Fruit fly (Drosophila melanogaster) whole organism, embryonic: Measurements from ENCODE around the gene Tip60.

Experiments used
- ATbp ChIP-seq: fragments of 200-800 bp; sonication (Bioruptor generic); optimal IDR thresholded peaks from 2 replicates; lab custom pipeline; 2017; ENCODE audit warnings: missing biosample characterization, mild to moderate bottlenecking, missing genetic modification characterization, missing genetic modification reagents
- C15 ChIP-seq: fragments of 200-800 bp; sonication (Bioruptor generic); IDR thresholded peaks from 3 replicates; pipeline ENCODE4 v1.3.6; 2022; ENCODE audit warnings: missing biosample characterization, missing genetic modification characterization
- CG10543 ChIP-seq: fragments of 200-800 bp; sonication (Bioruptor generic); optimal IDR thresholded peaks from 3 replicates; lab custom pipeline; 2017; ENCODE audit warnings: missing biosample characterization, mild to moderate bottlenecking, missing genetic modification characterization, moderate library complexity
- CG11696 ChIP-seq: fragments of 200-800 bp; sonication (Bioruptor generic); IDR thresholded peaks from 2 replicates; pipeline ENCODE4 v1.3.6; 2022; ENCODE audit warnings: missing biosample characterization, missing genetic modification characterization
- CG14050 ChIP-seq: fragments of 200-800 bp; sonication (Bioruptor generic); IDR thresholded peaks from 3 replicates; pipeline ENCODE4 v1.3.6; 2022; ENCODE audit warnings: missing biosample characterization, missing genetic modification characterization
- CG14441 ChIP-seq: fragments of 200-800 bp; sonication (Bioruptor generic); IDR thresholded peaks from 2 replicates; pipeline ENCODE4 v1.3.6; 2022; ENCODE audit warnings: missing biosample characterization, missing genetic modification characterization
- CG14667 ChIP-seq: fragments of 200-800 bp; sonication (Bioruptor generic); IDR thresholded peaks from 2 replicates; pipeline ENCODE4 v1.3.6; 2022; ENCODE audit warnings: missing biosample characterization, missing genetic modification characterization
- CG14965 ChIP-seq: fragments of 200-800 bp; sonication (Bioruptor generic); optimal IDR thresholded peaks from 2 replicates; lab custom pipeline; 2016; ENCODE audit warnings: missing biosample characterization, missing genetic modification characterization, borderline replicate concordance
- CG15073 ChIP-seq: fragments of 200-800 bp; sonication (Bioruptor generic); optimal IDR thresholded peaks from 2 replicates; lab custom pipeline; 2016; ENCODE audit warnings: missing biosample characterization, missing genetic modification characterization
- CG1602 ChIP-seq: fragments of 200-800 bp; sonication (Bioruptor generic); optimal IDR thresholded peaks from 3 replicates; lab custom pipeline; 2016; ENCODE audit warnings: missing biosample characterization, missing genetic modification characterization
- CG16815 ChIP-seq: fragments of 200-800 bp; sonication (Bioruptor generic); optimal IDR thresholded peaks from 3 replicates; lab custom pipeline; 2017; ENCODE audit warnings: missing biosample characterization, mild to moderate bottlenecking, missing genetic modification characterization
- CG17361 ChIP-seq: fragments of 200-800 bp; sonication (Bioruptor generic); IDR thresholded peaks from 3 replicates; pipeline ENCODE4 v1.3.6; 2022; ENCODE audit warnings: missing biosample characterization, missing genetic modification characterization
- CG17802 ChIP-seq: fragments of 200-800 bp; sonication (Bioruptor generic); optimal IDR thresholded peaks from 2 replicates; lab custom pipeline; 2018; ENCODE audit warnings: missing biosample characterization, mild to moderate bottlenecking, missing genetic modification characterization, moderate library complexity
- CG17912 ChIP-seq: fragments of 200-800 bp; sonication (Bioruptor generic); optimal IDR thresholded peaks from 2 replicates; lab custom pipeline; 2018; ENCODE audit warnings: missing biosample characterization, mild to moderate bottlenecking, missing genetic modification characterization
- CG18764 ChIP-seq: fragments of 200-800 bp; sonication (Bioruptor generic); optimal IDR thresholded peaks from 3 replicates; lab custom pipeline; 2016; ENCODE audit warnings: missing biosample characterization, missing genetic modification characterization
- CG2120 ChIP-seq: fragments of 200-800 bp; sonication (Bioruptor generic); optimal IDR thresholded peaks from 3 replicates; lab custom pipeline; 2016; ENCODE audit warnings: missing biosample characterization, missing genetic modification characterization
- CG2129 ChIP-seq: fragments of 200-800 bp; sonication (Bioruptor generic); IDR thresholded peaks from 2 replicates; pipeline ENCODE4 v1.3.6; 2022; ENCODE audit warnings: missing biosample characterization, missing genetic modification characterization; ENCODE audit not compliant: partially characterized antibody
- CG31365 ChIP-seq: fragments of 200-800 bp; sonication (Bioruptor generic); optimal IDR thresholded peaks from 2 replicates; lab custom pipeline; 2018; ENCODE audit warnings: missing biosample characterization, mild to moderate bottlenecking, missing genetic modification characterization
- CG31388 ChIP-seq: fragments of 200-800 bp; sonication (Bioruptor generic); optimal IDR thresholded peaks from 2 replicates; lab custom pipeline; 2016; ENCODE audit warnings: missing biosample characterization, missing genetic modification characterization
- CG43689 ChIP-seq: fragments of 200-800 bp; sonication (Bioruptor generic); IDR thresholded peaks from 2 replicates; pipeline ENCODE4 v1.3.6; 2022; ENCODE audit warnings: missing biosample characterization, missing genetic modification characterization
- CG7745 ChIP-seq: fragments of 200-800 bp; sonication (Bioruptor generic); optimal IDR thresholded peaks from 2 replicates; lab custom pipeline; 2018; ENCODE audit warnings: missing biosample characterization, mild to moderate bottlenecking, missing genetic modification characterization, moderate library complexity
- CG7987 ChIP-seq: fragments of 200-800 bp; sonication (Bioruptor generic); optimal IDR thresholded peaks from 2 replicates; lab custom pipeline; 2018; ENCODE audit warnings: missing biosample characterization, mild to moderate bottlenecking, missing genetic modification characterization, moderate library complexity
- Fer3 ChIP-seq: fragments of 200-800 bp; sonication (Bioruptor generic); optimal IDR thresholded peaks from 2 replicates; lab custom pipeline; 2018; ENCODE audit warnings: missing biosample characterization, mild to moderate bottlenecking, missing genetic modification characterization, moderate library complexity
- HLHmδ ChIP-seq: fragments of 200-800 bp; sonication (Bioruptor generic); optimal IDR thresholded peaks from 2 replicates; lab custom pipeline; 2018; ENCODE audit warnings: missing biosample characterization, mild to moderate bottlenecking, missing genetic modification characterization, moderate library complexity
- Hr51 ChIP-seq, 2 experiments: fragments of 200-800 bp; sonication (Bioruptor generic); optimal IDR thresholded peaks; 2 replicates in 1 of 2; 3 replicates in 1 of 2; lab custom pipeline; 2016 to 2018; ENCODE audit warnings: missing biosample characterization in 2 of 2, missing genetic modification characterization in 2 of 2, mild to moderate bottlenecking in 1 of 2, moderate library complexity in 1 of 2
- NC2α ChIP-seq: fragments of 200-800 bp; sonication (Bioruptor generic); optimal IDR thresholded peaks from 2 replicates; lab custom pipeline; 2016; ENCODE audit warnings: missing biosample characterization, missing genetic modification characterization
- PHDP ChIP-seq: fragments of 200-800 bp; sonication (Bioruptor generic); optimal IDR thresholded peaks from 3 replicates; lab custom pipeline; 2018; ENCODE audit warnings: missing biosample characterization, mild to moderate bottlenecking, missing genetic modification characterization, moderate library complexity
- Rfx ChIP-seq: fragments of 200-800 bp; sonication (Bioruptor generic); IDR thresholded peaks from 2 replicates; pipeline ENCODE4 v1.3.6; 2022; ENCODE audit warnings: missing biosample characterization, missing genetic modification characterization
- Six4 ChIP-seq: fragments of 200-800 bp; sonication (Bioruptor generic); optimal IDR thresholded peaks from 2 replicates; lab custom pipeline; 2016; ENCODE audit warnings: missing biosample characterization, missing genetic modification characterization
- Tbp ChIP-seq: fragments of >200 bp; optimal IDR thresholded peaks from 2 replicates; lab custom pipeline; 2018; ENCODE audit warnings: missing biosample characterization, missing genetic modification characterization
- Vsx1 ChIP-seq: fragments of 200-800 bp; sonication (Bioruptor generic); optimal IDR thresholded peaks from 2 replicates; lab custom pipeline; 2017; ENCODE audit warnings: missing biosample characterization, mild to moderate bottlenecking, missing genetic modification characterization, missing genetic modification reagents
- Xrp1 ChIP-seq: fragments of 200-800 bp; sonication (Bioruptor generic); IDR thresholded peaks from 2 replicates; pipeline ENCODE4 v1.3.6; 2022; ENCODE audit warnings: missing biosample characterization, missing genetic modification characterization
- al ChIP-seq: fragments of 200-800 bp; sonication (Bioruptor generic); IDR thresholded peaks from 2 replicates; pipeline ENCODE4 v1.3.6; 2022; ENCODE audit warnings: missing biosample characterization, missing genetic modification characterization
- amos ChIP-seq: fragments of 200-800 bp; sonication (Bioruptor generic); IDR thresholded peaks from 2 replicates; pipeline ENCODE4 v1.3.6; 2022; ENCODE audit warnings: missing biosample characterization, missing genetic modification characterization; ENCODE audit not compliant: partially characterized antibody
- ato ChIP-seq: fragments of 200-800 bp; sonication (Bioruptor generic); IDR thresholded peaks from 2 replicates; pipeline ENCODE4 v1.3.6; 2022; ENCODE audit warnings: missing biosample characterization, missing genetic modification characterization; ENCODE audit not compliant: partially characterized antibody
- bowl ChIP-seq: fragments of 200-800 bp; sonication (Bioruptor generic); IDR thresholded peaks from 2 replicates; pipeline ENCODE4 v1.3.6; 2022; ENCODE audit warnings: missing biosample characterization, missing genetic modification characterization
- dan ChIP-seq: fragments of 200-800 bp; sonication (Bioruptor generic); IDR thresholded peaks from 2 replicates; pipeline ENCODE4 v1.3.6; 2022; ENCODE audit warnings: missing biosample characterization, missing genetic modification characterization
- disco-r ChIP-seq: fragments of 200-800 bp; sonication (Bioruptor generic); optimal IDR thresholded peaks from 2 replicates; lab custom pipeline; 2016; ENCODE audit warnings: missing biosample characterization, missing genetic modification characterization
- ems ChIP-seq: fragments of 200-800 bp; sonication (Bioruptor generic); optimal IDR thresholded peaks from 3 replicates; lab custom pipeline; 2016; ENCODE audit warnings: missing biosample characterization, missing genetic modification characterization
- gce ChIP-seq: fragments of 200-800 bp; sonication (Bioruptor generic); IDR thresholded peaks from 3 replicates; pipeline ENCODE4 v1.3.6; 2022; ENCODE audit warnings: missing biosample characterization, missing genetic modification characterization
- gcm2 ChIP-seq: fragments of 200-800 bp; sonication (Bioruptor generic); optimal IDR thresholded peaks from 2 replicates; lab custom pipeline; 2016; ENCODE audit warnings: missing biosample characterization, missing genetic modification characterization
- gro ChIP-seq: fragments of 200-800 bp; sonication (Bioruptor generic); optimal IDR thresholded peaks from 2 replicates; lab custom pipeline; 2016; ENCODE audit warnings: missing biosample characterization, missing genetic modification characterization
- gt ChIP-seq: fragments of 200-800 bp; sonication (Bioruptor generic); IDR thresholded peaks from 2 replicates; pipeline ENCODE4 v1.3.6; 2022; ENCODE audit warnings: missing biosample characterization, missing genetic modification characterization
- h ChIP-seq: fragments of >200 bp; optimal IDR thresholded peaks from 2 replicates; lab custom pipeline; 2017
- ind ChIP-seq: fragments of 200-800 bp; sonication (Bioruptor generic); optimal IDR thresholded peaks from 3 replicates; lab custom pipeline; 2016; ENCODE audit warnings: missing biosample characterization, missing genetic modification characterization
- kay ChIP-seq: fragments of 200-800 bp; sonication (Bioruptor generic); optimal IDR thresholded peaks from 2 replicates; lab custom pipeline; 2016; ENCODE audit warnings: missing biosample characterization, missing genetic modification characterization
- nerfin-2 ChIP-seq: fragments of 200-800 bp; sonication (Bioruptor generic); IDR thresholded peaks from 2 replicates; pipeline ENCODE4 v1.3.6; 2022; ENCODE audit warnings: missing biosample characterization, missing genetic modification characterization; ENCODE audit not compliant: partially characterized antibody
- phol ChIP-seq: fragments of 200-800 bp; sonication (Bioruptor generic); optimal IDR thresholded peaks from 3 replicates; lab custom pipeline; 2018; ENCODE audit warnings: missing biosample characterization, mild to moderate bottlenecking, missing genetic modification characterization, moderate library complexity
- ranshi ChIP-seq: fragments of 200-800 bp; sonication (Bioruptor generic); IDR thresholded peaks from 2 replicates; pipeline ENCODE4 v1.3.6; 2022; ENCODE audit warnings: missing biosample characterization, missing genetic modification characterization
- sens ChIP-seq: fragments of 200-800 bp; sonication (Bioruptor generic); peaks from one replicate; lab custom pipeline; 2016; ENCODE audit warnings: missing biosample characterization, missing genetic modification characterization
- tna ChIP-seq: fragments of 200-800 bp; sonication (Bioruptor generic); IDR thresholded peaks from 2 replicates; pipeline ENCODE4 v1.3.6; 2022; ENCODE audit warnings: missing biosample characterization, missing genetic modification characterization; ENCODE audit not compliant: partially characterized antibody
- toy ChIP-seq: fragments of 200-800 bp; sonication (Bioruptor generic); IDR thresholded peaks from 2 replicates; pipeline ENCODE4 v1.3.6; 2022; ENCODE audit warnings: missing biosample characterization, missing genetic modification characterization

Gene Tip60

dm6 chrX:4150989-4151388, 33.7 kb upstream of the Tip60 start (continued):
- TF ChIP-seq CG1602 = no peak
- no peak for TF ChIP-seq Six4 (GFP tag; lab: Kevin White, UChicago)
- TF ChIP-seq CG2120 (GFP tag; lab: Kevin White, UChicago) = peak; percentile 24
- no peak for TF ChIP-seq ato (GFP tag; lab: Robert Waterston, UW)
- TF ChIP-seq bowl (GFP tag; lab: Robert Waterston, UW) = no peak
- TF ChIP-seq Xrp1 (GFP tag; lab: Robert Waterston, UW) = peak; percentile 32; the same call in 1 of the 2 replicates
- TF ChIP-seq CG17361 (GFP tag; lab: Robert Waterston, UW) = no peak
- no peak for TF ChIP-seq Vsx1 (GFP tag; lab: Kevin White, UChicago)
- 0 out of 2 replicates have a peak, but pooled peaks have one; percentile 13 for TF ChIP-seq CG14667 (GFP tag; lab: Robert Waterston, UW)
- no peak for TF ChIP-seq CG14965 (GFP tag; lab: Kevin White, UChicago)
- TF ChIP-seq CG11696 (GFP tag; lab: Robert Waterston, UW) = 0 out of 2 replicates have a peak, but pooled peaks have one; percentile 52
- no peak for TF ChIP-seq gro (GFP tag; lab: Kevin White, UChicago)
- TF ChIP-seq CG17802 (tag; lab: Kevin White, UChicago) = no peak
- TF ChIP-seq amos (GFP tag; lab: Robert Waterston, UW) = no peak
- TF ChIP-seq kay (GFP tag; lab: Kevin White, UChicago) = no peak
- TF ChIP-seq CG31365 (tag; lab: Kevin White, UChicago) = no peak
- TF ChIP-seq PHDP = no peak
- no peak for TF ChIP-seq Tbp (GFP tag; lab: Kevin White, UChicago)
- peak; percentile 3 for TF ChIP-seq ind (GFP tag; lab: Kevin White, UChicago)
- no peak for TF ChIP-seq ems
- no peak for TF ChIP-seq CG7745
- no peak for TF ChIP-seq CG2129 (GFP tag; lab: Robert Waterston, UW)
- no peak for TF ChIP-seq CG7987 (GFP tag; lab: Kevin White, UChicago)
- TF ChIP-seq C15 (GFP tag; lab: Robert Waterston, UW) = no peak
- no peak for TF ChIP-seq CG18764 (GFP tag; lab: Kevin White, UChicago)
- no peak for TF ChIP-seq gcm2 (GFP tag; lab: Kevin White, UChicago)
- TF ChIP-seq CG43689 (GFP tag; lab: Robert Waterston, UW) = no peak
- no peak for TF ChIP-seq CG16815 (GFP tag; lab: Kevin White, UChicago)
- TF ChIP-seq nerfin-2 (GFP tag; lab: Robert Waterston, UW) = no peak
- no peak for TF ChIP-seq gce (GFP tag; lab: Robert Waterston, UW)
- peak in 1 of 2 experiments; percentile 5 for TF ChIP-seq Hr51 (GFP tag; optimal IDR thresholded peaks at IDR 0.05; lab: Kevin White, UChicago)
- TF ChIP-seq h (lab: Kevin White, UChicago) = no peak
- TF ChIP-seq CG17912 = no peak
- TF ChIP-seq al (GFP tag; lab: Robert Waterston, UW) = no peak
- TF ChIP-seq CG14050 (GFP tag; lab: Robert Waterston, UW) = no peak
- TF ChIP-seq CG10543 (GFP tag; lab: Kevin White, UChicago) = no peak
- no peak for TF ChIP-seq Fer3
- no peak for TF ChIP-seq ATbp (GFP tag; lab: Kevin White, UChicago)
- TF ChIP-seq sens (GFP tag; lab: Kevin White, UChicago) = peak; percentile 10
- TF ChIP-seq CG15073 (GFP tag; lab: Kevin White, UChicago) = no peak
- no peak for TF ChIP-seq ranshi (GFP tag; lab: Robert Waterston, UW)
- TF ChIP-seq HLHmδ (GFP tag; lab: Kevin White, UChicago) = no peak
- no peak for TF ChIP-seq disco-r (GFP tag; lab: Kevin White, UChicago)
- TF ChIP-seq NC2α = no peak
- no peak for TF ChIP-seq gt (GFP tag; lab: Robert Waterston, UW)
- TF ChIP-seq tna (GFP tag; lab: Robert Waterston, UW) = no peak
- TF ChIP-seq CG14441 (GFP tag; lab: Robert Waterston, UW) = peak; percentile 35; the same call in 1 of the 2 replicates
- TF ChIP-seq CG31388 (GFP tag; lab: Kevin White, UChicago) = no peak
- no peak for TF ChIP-seq toy (GFP tag; lab: Robert Waterston, UW)
- TF ChIP-seq phol (tag; lab: Kevin White, UChicago) = peak; percentile 4
- TF ChIP-seq Rfx (GFP tag; lab: Robert Waterston, UW) = no peak
- TF ChIP-seq dan (GFP tag; lab: Robert Waterston, UW) = no peak
